Worm (Caenorhabditis elegans): ENCODE data around the gene jmjd-3.3.

- TF ChIP-seq unc-39 (tag; optimal IDR thresholded peaks at IDR 0.05) = no peak
- TF ChIP-seq unc-62 (GFP tag; optimal IDR thresholded peaks at IDR 0.05) = no peak
- no peak for TF ChIP-seq lin-13 (GFP tag; optimal IDR thresholded peaks at IDR 0.05)
- TF ChIP-seq nhr-10 (tag; optimal IDR thresholded peaks at IDR 0.05) = no peak
- TF ChIP-seq elt-3 (tag; optimal IDR thresholded peaks at IDR 0.05) = no peak
- TF ChIP-seq nhr-11 (tag; optimal IDR thresholded peaks at IDR 0.05) = no peak
These were observed 35.6 kb downstream of the jmjd-3.3 start, which contains the start of gene tre-4 for ce11 chrX:13471855-13472254.

Data from whole organism, L2 larva.